Fruit fly (Drosophila melanogaster): Measurements from ENCODE around the gene Tango14.

Tango14 gene

dm6 chr2L:1128932-1129887 is 29.3 kb upstream of the Tango14 start, which contains the start of the genes Pino and TBC1D23:
Gene Pino, minus strand, starts transcription at chr2L:1128953.
Gene TBC1D23, plus strand, starts transcription at chr2L:1129316.
- TF ChIP-seq vri (GFP tag; optimal IDR thresholded peaks at IDR 0.05) (no peak), CG15336 (GFP tag; IDR thresholded peaks at IDR 0.05) (peak; percentile 62; the same call in 1 of the 2 replicates), Ets96B (tag; optimal IDR thresholded peaks at IDR 0.05) (peak; percentile 65), CG31627 (GFP tag; optimal IDR thresholded peaks at IDR 0.05) (peak; percentile 70), CG34406 (GFP tag; optimal IDR thresholded peaks at IDR 0.05) (peak; percentile 38), CG7368 (GFP tag; optimal IDR thresholded peaks at IDR 0.05) (peak; percentile 38), CG16779 (tag; optimal IDR thresholded peaks at IDR 0.05) (no peak), Eip78C (GFP tag) (peak; percentile 78), CG11902 (GFP tag; optimal IDR thresholded peaks at IDR 0.05) (peak; percentile 43), dsx (GFP tag; optimal IDR thresholded peaks at IDR 0.05; ENCODE audit: poor library complexity, severe bottlenecking) (peak; percentile 50), fd85E (GFP tag; optimal IDR thresholded peaks at IDR 0.05) (no peak), Gug (GFP tag; IDR thresholded peaks at IDR 0.05) (peak; percentile 50), eg (GFP tag; IDR thresholded peaks at IDR 0.05) (peak; percentile 77), Smox (GFP tag; optimal IDR thresholded peaks at IDR 0.05) (no peak), CG8119 (GFP tag; IDR thresholded peaks at IDR 0.05) (peak; percentile 61; the same call in 2 of the 3 replicates), CG4318 (GFP tag; optimal IDR thresholded peaks at IDR 0.05) (no peak), Hr39 (GFP tag; optimal IDR thresholded peaks at IDR 0.05) (peak; percentile 67), CG8319 (GFP tag; optimal IDR thresholded peaks at IDR 0.05) (peak; percentile 16), net (GFP tag; optimal IDR thresholded peaks at IDR 0.05) (peak; percentile 14), pdm3 (GFP tag; optimal IDR thresholded peaks at IDR 0.05) (peak; percentile 68), Met (GFP tag; optimal IDR thresholded peaks at IDR 0.05) (no peak), CG10669 (GFP tag; optimal IDR thresholded peaks at IDR 0.05) (peak; percentile 46), svp (GFP tag) (peak; percentile 74), Lpt (GFP tag; optimal IDR thresholded peaks at IDR 0.05) (peak; percentile 22), CG6163 (GFP tag; IDR thresholded peaks at IDR 0.05) (peak; percentile 71), OdsH (GFP tag; optimal IDR thresholded peaks at IDR 0.05) (peak; percentile 78), CG6792 (GFP tag; optimal IDR thresholded peaks at IDR 0.05) (peak; percentile 61), cyc (GFP tag; optimal IDR thresholded peaks at IDR 0.05) (peak; percentile 71), dac (GFP tag; optimal IDR thresholded peaks at IDR 0.05) (peak; percentile 19), CG6808 (GFP tag; optimal IDR thresholded peaks at IDR 0.05) (peak; percentile 28), Sox14 (GFP tag; optimal IDR thresholded peaks at IDR 0.05) (peak; percentile 55), lz (GFP tag; optimal IDR thresholded peaks at IDR 0.05) (peak; percentile 72), Sox102F (GFP tag; optimal IDR thresholded peaks at IDR 0.05) (peak; percentile 45), Eip93F (GFP tag; optimal IDR thresholded peaks at IDR 0.05) (peak; percentile 38), CG3919 (GFP tag; optimal IDR thresholded peaks at IDR 0.05) (peak; percentile 56), fkh (GFP tag; optimal IDR thresholded peaks at IDR 0.05) (peak; percentile 8), topi (GFP tag; optimal IDR thresholded peaks at IDR 0.05) (peak; percentile 57), salr (GFP tag; optimal IDR thresholded peaks at IDR 0.05) (peak; percentile 40 to 53), esn (GFP tag; optimal IDR thresholded peaks at IDR 0.05) (peak; percentile 68), Eip75B (GFP tag; optimal IDR thresholded peaks at IDR 0.05) (peak; percentile 27), CG1621 (tag; optimal IDR thresholded peaks at IDR 0.05) (peak; percentile 22), CG9139 (GFP tag; optimal IDR thresholded peaks at IDR 0.05) (no peak), CG8632 (GFP tag; optimal IDR thresholded peaks at IDR 0.05) (peak; percentile 60), spab (GFP tag; optimal IDR thresholded peaks at IDR 0.05) (peak; percentile 30), Hr4 (GFP tag; optimal IDR thresholded peaks at IDR 0.05) (peak; percentile 70), CG10631 (GFP tag; optimal IDR thresholded peaks at IDR 0.05) (peak; percentile 76), CG6276 (GFP tag; optimal IDR thresholded peaks at IDR 0.05) (peak; percentile 0), Hr38 (GFP tag; optimal IDR thresholded peaks at IDR 0.05) (no peak), Blimp-1 (GFP tag; optimal IDR thresholded peaks at IDR 0.05) (peak; percentile 1), Ets21C (GFP tag; optimal IDR thresholded peaks at IDR 0.05) (no peak)
